Fruit fly (Drosophila melanogaster) whole organism, pupa: ENCODE measurements around the gene CG4553.

ENCODE experiments used
- CG10348 ChIP-seq: fragments of 200-800 bp; sonication (Bioruptor generic); IDR thresholded peaks from 2 replicates; pipeline ENCODE4 v1.3.6; 2022; ENCODE audit warnings: missing biosample characterization, missing genetic modification characterization
- CG12605 ChIP-seq: fragments of 200-800 bp; sonication (Bioruptor generic); IDR thresholded peaks from 2 replicates; pipeline ENCODE4 v1.3.6; 2022; ENCODE audit warnings: missing biosample characterization, missing genetic modification characterization
- CG13204 ChIP-seq: fragments of 200-800 bp; sonication (Bioruptor generic); optimal IDR thresholded peaks from 2 replicates; lab custom pipeline; 2018; ENCODE audit warnings: missing biosample characterization, mild to moderate bottlenecking, missing genetic modification characterization, moderate library complexity
- CG14655 ChIP-seq: fragments of 200-800 bp; sonication (Bioruptor generic); optimal IDR thresholded peaks from 3 replicates; lab custom pipeline; 2017; ENCODE audit warnings: mild to moderate bottlenecking, missing biosample characterization, missing genetic modification reagents, missing genetic modification characterization
- CG15710 ChIP-seq: fragments of 200-800 bp; sonication (Bioruptor generic); optimal IDR thresholded peaks from 2 replicates; lab custom pipeline; 2018; ENCODE audit warnings: missing biosample characterization, mild to moderate bottlenecking, missing genetic modification characterization, moderate library complexity
- CG17806 ChIP-seq: fragments of 200-800 bp; sonication (Bioruptor generic); optimal IDR thresholded peaks from 2 replicates; lab custom pipeline; 2018; ENCODE audit warnings: missing biosample characterization, mild to moderate bottlenecking, missing genetic modification characterization, moderate library complexity
- CG32121 ChIP-seq: fragments of 200-800 bp; sonication (Bioruptor generic); IDR thresholded peaks from 2 replicates; pipeline ENCODE4 v1.3.6; 2022; ENCODE audit warnings: missing biosample characterization, missing genetic modification characterization
- CG34367 ChIP-seq: fragments of 200-800 bp; sonication (Bioruptor generic); optimal IDR thresholded peaks from 2 replicates; lab custom pipeline; 2018; ENCODE audit warnings: missing biosample characterization, mild to moderate bottlenecking, missing genetic modification characterization
- CG4496 ChIP-seq: fragments of 200-800 bp; sonication (Bioruptor generic); IDR thresholded peaks from 3 replicates; pipeline ENCODE4 v1.3.6; 2022; ENCODE audit warnings: missing biosample characterization, missing genetic modification characterization
- CG8159 ChIP-seq: fragments of 200-800 bp; sonication (Bioruptor generic); optimal IDR thresholded peaks from 3 replicates; lab custom pipeline; 2018; ENCODE audit warnings: missing biosample characterization, mild to moderate bottlenecking, missing genetic modification characterization, moderate library complexity
- CG8301 ChIP-seq: fragments of 200-800 bp; sonication (Bioruptor generic); optimal IDR thresholded peaks from 2 replicates; lab custom pipeline; 2018; ENCODE audit warnings: missing biosample characterization, mild to moderate bottlenecking, missing genetic modification characterization
- CG9948 ChIP-seq: fragments of 200-800 bp; sonication (Bioruptor generic); optimal IDR thresholded peaks from 2 replicates; lab custom pipeline; 2018; ENCODE audit warnings: missing biosample characterization, mild to moderate bottlenecking, missing genetic modification characterization, moderate library complexity
- D1 ChIP-seq: fragments of 200-800 bp; sonication (Bioruptor generic); optimal IDR thresholded peaks from 2 replicates; lab custom pipeline; 2018; ENCODE audit warnings: missing biosample characterization, mild to moderate bottlenecking, missing genetic modification characterization, moderate library complexity
- EcR ChIP-seq: fragments of 200-800 bp; sonication (Bioruptor generic); optimal IDR thresholded peaks from 3 replicates; lab custom pipeline; 2019; ENCODE audit warnings: missing biosample characterization, missing genetic modification characterization, mild to moderate bottlenecking, moderate library complexity, missing genetic modification reagents
- Ets98B ChIP-seq: fragments of 200-800 bp; sonication (Bioruptor generic); IDR thresholded peaks from 2 replicates; pipeline ENCODE4 v1.3.6; 2022; ENCODE audit warnings: missing biosample characterization, missing genetic modification characterization
- Pif1A ChIP-seq: fragments of 200-800 bp; sonication (Bioruptor generic); optimal IDR thresholded peaks from 3 replicates; lab custom pipeline; 2016; ENCODE audit warnings: missing biosample characterization, missing genetic modification characterization
- Pif1B ChIP-seq: fragments of 200-800 bp; sonication (Bioruptor generic); optimal IDR thresholded peaks from 3 replicates; lab custom pipeline; 2016; ENCODE audit warnings: missing biosample characterization, missing genetic modification characterization
- Snoo ChIP-seq: fragments of 200-800 bp; sonication (Bioruptor generic); optimal IDR thresholded peaks from 3 replicates; lab custom pipeline; 2017; ENCODE audit warnings: missing biosample characterization, mild to moderate bottlenecking, missing genetic modification characterization, inconsistent platforms
- fd96Ca ChIP-seq: fragments of 200-800 bp; sonication (Bioruptor generic); IDR thresholded peaks from 3 replicates; pipeline ENCODE4 v1.3.6; 2022; ENCODE audit warnings: missing biosample characterization, missing genetic modification characterization
- gl ChIP-seq: fragments of 200-800 bp; sonication (Bioruptor generic); optimal IDR thresholded peaks from 2 replicates; lab custom pipeline; 2018; ENCODE audit warnings: missing biosample characterization, mild to moderate bottlenecking, missing genetic modification characterization
- rn ChIP-seq: fragments of 200-800 bp; sonication (Bioruptor generic); IDR thresholded peaks from 2 replicates; pipeline ENCODE4 v1.3.6; 2022; ENCODE audit warnings: missing biosample characterization, missing genetic modification characterization

The CG4553 gene

dm6 chr3R:25476744-25477143, at the start of gene CG4553, which contains the start of gene MED28:
CG4553 (minus strand) TSS chr3R:25476915.
MED28 (plus strand) TSS chr3R:25477003.
- TF ChIP-seq Pif1B (GFP tag; lab: Kevin White, UChicago): no peak
- 0 out of 3 replicates have a peak, but pooled peaks have one; percentile 8 for TF ChIP-seq fd96Ca (GFP tag; lab: Robert Waterston, UW)

- no peak for TF ChIP-seq gl (tag; lab: Kevin White, UChicago)
- no peak for TF ChIP-seq rn (GFP tag; lab: Robert Waterston, UW)
- peak; percentile 17 for TF ChIP-seq CG17806 (tag; lab: Kevin White, UChicago)
- peak; percentile 9 for TF ChIP-seq Pif1A
- TF ChIP-seq CG8159: peak; percentile 27
- no peak for TF ChIP-seq Pif1B (GFP tag; lab: Kevin White, UChicago)
- TF ChIP-seq CG10348 (GFP tag; lab: Robert Waterston, UW): no peak
- TF ChIP-seq EcR (GFP tag; lab: Kevin White, UChicago): no peak
- TF ChIP-seq CG14655 (GFP tag; lab: Kevin White, UChicago): peak; percentile 36
- no peak for TF ChIP-seq Ets98B (GFP tag; lab: Robert Waterston, UW)
- peak; percentile 24 for TF ChIP-seq CG9948
- TF ChIP-seq D1 (tag; lab: Kevin White, UChicago): no peak
- TF ChIP-seq CG34367 (tag; lab: Kevin White, UChicago): no peak
- no peak for TF ChIP-seq Snoo (tag; lab: Kevin White, UChicago)
- TF ChIP-seq CG15710 (tag; lab: Kevin White, UChicago): peak; percentile 10
- TF ChIP-seq fd96Ca (GFP tag; lab: Robert Waterston, UW): no peak
- TF ChIP-seq CG32121 (GFP tag; lab: Robert Waterston, UW): peak; percentile 23; the same call in 1 of the 2 replicates
- TF ChIP-seq CG12605 (GFP tag; lab: Robert Waterston, UW): no peak
- peak; percentile 3 for TF ChIP-seq CG8301 (tag; lab: Kevin White, UChicago)
- TF ChIP-seq CG13204 (GFP tag; lab: Kevin White, UChicago): peak; percentile 9
- TF ChIP-seq CG4496 (GFP tag; lab: Robert Waterston, UW): no peak
These were observed 42.9 kb upstream of the CG4553 start for dm6 chr3R:25519465-25520071.

- TF ChIP-seq fd96Ca (GFP tag; lab: Robert Waterston, UW): no peak
- no peak for TF ChIP-seq rn (GFP tag; lab: Robert Waterston, UW)
- peak; percentile 38 for TF ChIP-seq D1 (tag; lab: Kevin White, UChicago)
- no peak for TF ChIP-seq CG32121 (GFP tag; lab: Robert Waterston, UW)
- TF ChIP-seq, all 21 proteins: peak for 1
These were observed 41.9 kb upstream of the CG4553 start for dm6 chr3R:25518584-25518983.

- TF ChIP-seq CG32121 (GFP tag; lab: Robert Waterston, UW) (no peak), CG17806 (tag; lab: Kevin White, UChicago) (no peak), EcR (GFP tag; lab: Kevin White, UChicago) (peak; percentile 19), Pif1A (no peak), CG15710 (tag; lab: Kevin White, UChicago) (no peak), Ets98B (GFP tag; lab: Robert Waterston, UW) (no peak), CG13204 (GFP tag; lab: Kevin White, UChicago) (peak; percentile 60), CG10348 (GFP tag; lab: Robert Waterston, UW) (no peak), rn (GFP tag; lab: Robert Waterston, UW) (0 out of 2 replicates have a peak, but pooled peaks have one; percentile 18), CG4496 (GFP tag; lab: Robert Waterston, UW) (peak; percentile 83), Pif1B (GFP tag; lab: Kevin White, UChicago) (peak; percentile 14), CG12605 (GFP tag; lab: Robert Waterston, UW) (no peak; the same call in 1 of the 2 replicates), CG8301 (tag; lab: Kevin White, UChicago) (no peak), CG8159 (no peak), D1 (tag; lab: Kevin White, UChicago) (no peak), CG9948 (no peak), CG34367 (tag; lab: Kevin White, UChicago) (peak; percentile 24), Snoo (tag; lab: Kevin White, UChicago) (no peak), gl (tag; lab: Kevin White, UChicago) (peak; percentile 46), fd96Ca (GFP tag; lab: Robert Waterston, UW) (no peak; the same call in 2 of the 3 replicates), CG14655 (GFP tag; lab: Kevin White, UChicago) (peak; percentile 40)
- TF ChIP-seq, all 21 proteins: peak for 8
These were observed 41.4 kb upstream of the CG4553 start for dm6 chr3R:25518099-25518567.

- TF ChIP-seq CG8301 (tag; lab: Kevin White, UChicago) (no peak), EcR (GFP tag; lab: Kevin White, UChicago) (no peak), CG4496 (GFP tag; lab: Robert Waterston, UW) (0 out of 3 replicates have a peak, but pooled peaks have one; percentile 13)
These were observed 40.8 kb upstream of the CG4553 start for dm6 chr3R:25517521-25517920.
